Worm (Caenorhabditis elegans) whole organism, midembryonic: Measurements from ENCODE around the gene C08F8.3.
A peak's percentile ranks its signal among the peaks of the same experiment; 100 is the strongest.
"Not testable (repeated sequence)": the region's sequence is repeated elsewhere in the genome, so short reads cannot be mapped to it uniquely, and the experiment has no call there.

Source experiments
- T22C8.4 ChIP-seq: fragments of 200-800 bp; sonication (Bioruptor generic); IDR thresholded peaks from 2 replicates; pipeline ENCODE4 v1.3.6; 2022; ENCODE audit warnings: missing genetic modification characterization, missing compliant biosample characterization
- cog-1 ChIP-seq: sonication (generic microtip); optimal IDR thresholded peaks from 2 replicates; lab custom pipeline; 2016; ENCODE audit warnings: missing genetic modification characterization, missing compliant biosample characterization
- flt-1 ChIP-seq: fragments of 200-800 bp; sonication (Bioruptor generic); IDR thresholded peaks from 2 replicates; pipeline ENCODE4 v1.3.6; 2022; ENCODE audit warnings: missing genetic modification characterization, missing compliant biosample characterization
- klf-2 ChIP-seq: fragments of 200-800 bp; sonication (Bioruptor generic); conservative IDR thresholded peaks from 2 replicates; pipeline ENCODE4 v1.3.6; 2022; ENCODE audit warnings: missing genetic modification reagents, missing genetic modification characterization, missing compliant biosample characterization
- med-1 ChIP-seq: sonication (generic microtip); optimal IDR thresholded peaks from 2 replicates; lab custom pipeline; 2017; ENCODE audit warnings: missing genetic modification characterization, mild to moderate bottlenecking, missing compliant biosample characterization, antibody characterized with exemption, missing genetic modification reagents; ENCODE audit not compliant: insufficient read depth
- ref-1 ChIP-seq: fragments of 200-800 bp; sonication (Bioruptor generic); conservative IDR thresholded peaks from 2 replicates; pipeline ENCODE4 v1.3.6; 2022; ENCODE audit warnings: missing genetic modification reagents, missing genetic modification characterization, missing compliant biosample characterization
- tab-1 ChIP-seq: fragments of 200-800 bp; sonication (Bioruptor generic); IDR thresholded peaks from 2 replicates; pipeline ENCODE4 v1.3.6; 2022; ENCODE audit warnings: missing genetic modification characterization, missing compliant biosample characterization
- ztf-23 ChIP-seq: fragments of 200-800 bp; sonication (Bioruptor generic); IDR thresholded peaks from 2 replicates; pipeline ENCODE4 v1.3.6; 2022; ENCODE audit warnings: missing genetic modification reagents, missing genetic modification characterization, missing compliant biosample characterization
- ztf-29 ChIP-seq: fragments of 200-800 bp; sonication (Bioruptor generic); IDR thresholded peaks from 2 replicates; pipeline ENCODE4 v1.3.6; 2022; ENCODE audit warnings: missing genetic modification reagents, missing genetic modification characterization, missing compliant biosample characterization

Gene C08F8.3

DNA sequence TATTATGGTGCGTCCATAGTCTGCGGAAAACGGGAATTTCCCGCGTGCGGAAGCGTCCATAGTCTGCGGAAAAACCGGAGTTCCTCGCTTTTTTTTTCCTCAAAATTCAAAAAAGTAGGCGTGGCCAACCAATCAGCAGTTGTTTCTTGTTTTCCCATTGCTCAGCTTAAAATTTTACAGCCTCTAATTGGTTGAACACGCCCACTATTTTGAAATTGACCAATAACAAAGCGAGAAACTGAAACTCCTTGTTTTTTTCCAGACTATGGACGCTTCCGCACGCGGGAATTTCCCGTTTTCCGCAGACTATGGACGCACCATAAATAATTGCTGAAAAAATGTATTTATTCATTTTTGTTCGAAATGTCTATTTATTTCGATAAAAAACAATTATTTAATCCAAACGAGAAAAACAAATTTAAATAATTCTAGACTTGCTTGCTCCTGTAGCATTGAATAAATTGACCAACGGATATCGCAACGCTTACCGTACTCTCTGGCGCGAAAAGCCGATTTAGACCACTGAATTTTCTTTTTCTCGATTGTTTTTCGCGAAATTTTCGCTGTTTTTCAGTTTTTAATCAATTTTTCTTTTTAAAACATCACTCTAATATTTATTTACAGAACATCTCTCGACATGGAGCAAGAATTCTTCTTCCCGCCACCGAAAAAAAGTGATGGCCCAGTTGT, at the start of gene C08F8.3:
Gene C08F8.3 (plus strand): TSS at position 620 of the 690 bp plus-strand sequence.
- TF ChIP-seq ztf-29 (GFP tag; lab: Robert Waterston, UW); med-1; cog-1 (tag; lab: Kevin White, UChicago): not testable (repeated sequence)

- TF ChIP-seq ztf-29 (GFP tag; lab: Robert Waterston, UW) = no peak
- no peak for TF ChIP-seq flt-1 (GFP tag; lab: Robert Waterston, UW)
- TF ChIP-seq ref-1 (GFP tag; lab: Robert Waterston, UW) = no peak
- no peak for TF ChIP-seq med-1
- no peak for TF ChIP-seq tab-1
- no peak for TF ChIP-seq T22C8.4 (GFP tag; lab: Robert Waterston, UW)
- TF ChIP-seq klf-2 (GFP tag; lab: Robert Waterston, UW) = no peak
- TF ChIP-seq cog-1 (tag; lab: Kevin White, UChicago) = no peak
- TF ChIP-seq ztf-23 (GFP tag; lab: Robert Waterston, UW) = no peak
These were observed 49.1 kb upstream of the C08F8.3 start, which contains the start of gene srlf-24 for ce11 chrIV:11105724-11106123. srlf-24 (minus strand) TSS chrIV:11105824.

DNA sequence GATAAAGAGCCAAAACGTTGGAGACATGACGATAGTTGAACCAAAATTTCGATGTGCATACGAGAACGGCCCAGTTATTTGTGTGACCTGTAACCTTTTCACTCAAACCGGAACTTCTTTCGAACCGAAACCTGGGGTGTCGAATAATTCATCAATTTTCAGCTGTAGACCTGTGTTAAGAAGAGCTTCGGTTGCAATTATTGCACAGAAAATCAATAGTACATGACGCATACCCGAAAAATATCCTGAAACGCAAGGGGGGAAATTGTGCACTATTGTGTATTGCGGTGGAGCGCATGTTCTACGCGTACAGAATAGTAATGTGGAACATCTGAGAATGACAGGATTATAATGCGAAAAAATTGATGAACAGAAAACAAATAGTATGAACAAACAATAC, 45.1 kb upstream of the C08F8.3 start, which contains the start of gene pigk-1:
Gene pigk-1 (minus strand): TSS at position 248 of the 400 bp plus-strand sequence.
- TF ChIP-seq T22C8.4 (GFP tag; lab: Robert Waterston, UW) (no peak), med-1 (no peak), tab-1 (no peak), ref-1 (GFP tag; lab: Robert Waterston, UW) (no peak), cog-1 (tag; lab: Kevin White, UChicago) (no peak), ztf-23 (GFP tag; lab: Robert Waterston, UW) (no peak), ztf-29 (GFP tag; lab: Robert Waterston, UW) (no peak), klf-2 (GFP tag; lab: Robert Waterston, UW) (no peak), flt-1 (GFP tag; lab: Robert Waterston, UW) (no peak)

DNA sequence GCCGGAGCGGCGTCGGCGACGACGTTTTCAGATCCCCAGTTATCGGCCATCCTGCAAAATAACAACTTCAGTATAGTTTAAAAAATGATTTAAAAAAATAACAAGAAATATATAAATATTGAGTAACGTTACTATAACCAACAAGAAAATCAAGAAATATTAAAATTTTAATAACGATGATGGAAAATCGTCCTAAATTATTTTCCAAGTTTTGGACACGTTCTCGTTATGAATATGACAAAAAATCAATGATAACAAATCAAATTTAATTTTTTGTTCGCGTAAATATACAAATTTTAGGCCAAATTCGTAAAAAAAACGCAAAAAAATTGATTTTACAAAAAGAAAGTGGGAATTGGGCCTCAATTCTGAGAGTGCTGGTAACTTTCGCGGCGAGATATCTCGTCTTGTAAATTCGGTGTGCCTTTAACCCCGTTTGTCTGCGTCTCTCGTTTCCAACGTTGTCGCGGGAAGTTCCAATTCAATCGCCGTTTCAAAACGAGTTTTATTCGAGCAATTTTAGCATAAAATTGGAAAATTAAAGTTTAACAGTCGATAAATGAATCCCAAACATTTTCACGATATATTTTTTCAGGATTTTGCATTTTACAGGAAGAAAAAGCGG, 43.7 kb upstream of the C08F8.3 start, which contains the start of gene rps-5:
Gene rps-5 (minus strand): TSS at position 51 of the 625 bp plus-strand sequence.
- TF ChIP-seq ztf-29 (GFP tag; lab: Robert Waterston, UW) (no peak), T22C8.4 (GFP tag; lab: Robert Waterston, UW) (no peak), med-1 (no peak), cog-1 (tag; lab: Kevin White, UChicago) (no peak), tab-1 (no peak)

- TF ChIP-seq flt-1 (GFP tag; lab: Robert Waterston, UW) (no peak), cog-1 (tag; lab: Kevin White, UChicago) (no peak), T22C8.4 (GFP tag; lab: Robert Waterston, UW) (no peak), tab-1 (no peak), ref-1 (GFP tag; lab: Robert Waterston, UW) (no peak), klf-2 (GFP tag; lab: Robert Waterston, UW) (no peak), ztf-23 (GFP tag; lab: Robert Waterston, UW) (no peak), med-1 (no peak), ztf-29 (GFP tag; lab: Robert Waterston, UW) (no peak)
These were observed 42.9 kb upstream of the C08F8.3 start for ce11 chrIV:11111898-11112297.

- no peak for TF ChIP-seq cog-1 (tag; lab: Kevin White, UChicago)
- no peak for TF ChIP-seq tab-1
- no peak for TF ChIP-seq flt-1 (GFP tag; lab: Robert Waterston, UW)
- TF ChIP-seq ztf-23 (GFP tag; lab: Robert Waterston, UW) = no peak
- no peak for TF ChIP-seq med-1
- TF ChIP-seq ref-1 (GFP tag; lab: Robert Waterston, UW) = no peak
- TF ChIP-seq ztf-29 (GFP tag; lab: Robert Waterston, UW) = no peak
- TF ChIP-seq klf-2 (GFP tag; lab: Robert Waterston, UW) = no peak
- no peak for TF ChIP-seq T22C8.4 (GFP tag; lab: Robert Waterston, UW)
These were observed 42.2 kb upstream of the C08F8.3 start, which contains the start of gene clc-9 for ce11 chrIV:11112641-11113040. clc-9 (plus strand) TSS chrIV:11112941.

- no peak for TF ChIP-seq T22C8.4 (GFP tag; lab: Robert Waterston, UW)
- TF ChIP-seq ztf-29 (GFP tag; lab: Robert Waterston, UW) = peak; percentile 34; the same call in 1 of the 2 replicates
- peak; percentile 90 for TF ChIP-seq cog-1 (tag; lab: Kevin White, UChicago)
- peak; percentile 49; the same call in 1 of the 2 replicates for TF ChIP-seq ztf-23 (GFP tag; lab: Robert Waterston, UW)
- peak; percentile 72; the same call in 1 of the 2 replicates for TF ChIP-seq flt-1 (GFP tag; lab: Robert Waterston, UW)
- TF ChIP-seq med-1 = no peak
- TF ChIP-seq klf-2 (GFP tag; lab: Robert Waterston, UW) = 0 out of 2 replicates have a peak, but pooled peaks have one; percentile 26
- TF ChIP-seq ref-1 (GFP tag; lab: Robert Waterston, UW) = no peak
- TF ChIP-seq tab-1 = 0 out of 2 replicates have a peak, but pooled peaks have one; percentile 62
These were observed 35.9 kb upstream of the C08F8.3 start, which contains the start of the genes imp-2 and enpl-1 for ce11 chrIV:11118837-11119491. imp-2 (minus strand) TSS chrIV:11118887. enpl-1 (plus strand) TSS chrIV:11119298.

DNA sequence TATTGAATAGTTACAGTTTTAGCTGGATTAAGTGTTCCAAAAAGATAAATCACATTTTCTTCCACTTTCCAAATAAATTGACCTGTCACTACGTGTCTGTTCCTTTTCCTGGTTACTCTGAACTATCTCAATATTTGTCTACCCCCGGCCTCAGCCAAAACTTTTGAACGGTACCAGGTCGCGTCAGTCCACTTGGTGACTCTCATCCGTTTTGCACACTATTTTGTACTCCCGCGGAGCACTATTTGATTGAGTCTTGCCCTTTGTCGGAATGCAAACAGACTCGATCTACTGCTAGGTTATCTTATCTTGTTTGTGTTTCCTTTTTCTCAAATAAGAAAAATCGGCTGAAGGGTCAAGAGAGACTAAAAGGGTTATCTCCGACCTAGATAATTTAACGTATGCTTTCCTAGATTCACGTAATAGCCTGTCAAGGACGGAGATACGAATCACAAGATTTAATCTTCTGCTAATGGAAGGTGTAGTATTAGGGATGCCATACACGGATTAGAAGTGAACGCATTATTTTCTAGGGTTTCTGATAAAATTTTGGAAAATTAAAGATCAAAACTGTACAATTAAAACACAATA, 34.8 kb upstream of the C08F8.3 start:
- TF ChIP-seq ref-1 (GFP tag; lab: Robert Waterston, UW) (no peak), flt-1 (GFP tag; lab: Robert Waterston, UW) (0 out of 2 replicates have a peak, but pooled peaks have one; percentile 56), cog-1 (tag; lab: Kevin White, UChicago) (no peak), ztf-23 (GFP tag; lab: Robert Waterston, UW) (0 out of 2 replicates have a peak, but pooled peaks have one; percentile 41)
